Fruit fly (Drosophila melanogaster) whole organism, embryonic: ENCODE results near the gene CG12811.

Source experiments
- BEAF-32 ChIP-seq: fragments of 200-800 bp; sonication (Bioruptor generic); optimal IDR thresholded peaks from 3 replicates; lab custom pipeline; 2017; ENCODE audit warnings: missing biosample characterization, missing genetic modification characterization, mild to moderate bottlenecking, moderate library complexity, missing genetic modification reagents
- Bgb ChIP-seq: fragments of 200-800 bp; sonication (Bioruptor generic); IDR thresholded peaks from 2 replicates; pipeline ENCODE4 v1.3.6; 2022; ENCODE audit warnings: missing biosample characterization, missing genetic modification characterization; ENCODE audit not compliant: partially characterized antibody
- CG10147 ChIP-seq: fragments of 200-800 bp; sonication (Bioruptor generic); optimal IDR thresholded peaks from 2 replicates; lab custom pipeline; 2019; ENCODE audit warnings: missing biosample characterization, mild to moderate bottlenecking, missing genetic modification characterization, moderate library complexity
- CG1024 ChIP-seq: fragments of 200-800 bp; sonication (Bioruptor generic); IDR thresholded peaks from 2 replicates; pipeline ENCODE4 v1.3.6; 2022; ENCODE audit warnings: missing biosample characterization, missing genetic modification characterization
- CG10543 ChIP-seq: fragments of 200-800 bp; sonication (Bioruptor generic); optimal IDR thresholded peaks from 3 replicates; lab custom pipeline; 2017; ENCODE audit warnings: missing biosample characterization, mild to moderate bottlenecking, missing genetic modification characterization, moderate library complexity
- CG11560 ChIP-seq: fragments of 200-800 bp; sonication (Bioruptor generic); IDR thresholded peaks from 3 replicates; pipeline ENCODE4 v1.3.6; 2022; ENCODE audit warnings: missing biosample characterization, missing genetic modification characterization
- CG12219 ChIP-seq: fragments of 200-800 bp; sonication (Bioruptor generic); optimal IDR thresholded peaks from 3 replicates; lab custom pipeline; 2018; ENCODE audit warnings: missing biosample characterization, mild to moderate bottlenecking, missing genetic modification characterization
- CG12299 ChIP-seq: fragments of 200-800 bp; sonication (Bioruptor generic); optimal IDR thresholded peaks from 2 replicates; lab custom pipeline; 2018; ENCODE audit warnings: missing biosample characterization, mild to moderate bottlenecking, missing genetic modification characterization
- CG1603 ChIP-seq: fragments of 200-800 bp; sonication (Bioruptor generic); optimal IDR thresholded peaks from 2 replicates; lab custom pipeline; 2019; ENCODE audit warnings: missing biosample characterization, mild to moderate bottlenecking, missing genetic modification characterization, moderate library complexity
- CG16863 ChIP-seq: fragments of 200-800 bp; sonication (Bioruptor generic); optimal IDR thresholded peaks from 3 replicates; lab custom pipeline; 2016; ENCODE audit warnings: missing biosample characterization, missing genetic modification characterization
- CG17361 ChIP-seq: fragments of 200-800 bp; sonication (Bioruptor generic); IDR thresholded peaks from 3 replicates; pipeline ENCODE4 v1.3.6; 2022; ENCODE audit warnings: missing biosample characterization, missing genetic modification characterization
- CG2129 ChIP-seq: fragments of 200-800 bp; sonication (Bioruptor generic); IDR thresholded peaks from 2 replicates; pipeline ENCODE4 v1.3.6; 2022; ENCODE audit warnings: missing biosample characterization, missing genetic modification characterization; ENCODE audit not compliant: partially characterized antibody
- CG3281 ChIP-seq: fragments of 200-800 bp; sonication (Bioruptor generic); optimal IDR thresholded peaks from 3 replicates; lab custom pipeline; 2017; ENCODE audit warnings: missing biosample characterization, mild to moderate bottlenecking, missing genetic modification characterization
- CG33213 ChIP-seq: fragments of 200-800 bp; sonication (Bioruptor generic); optimal IDR thresholded peaks from 3 replicates; lab custom pipeline; 2016; ENCODE audit warnings: missing biosample characterization, missing genetic modification characterization
- CG3407 ChIP-seq: fragments of 200-800 bp; sonication (Bioruptor generic); optimal IDR thresholded peaks from 2 replicates; lab custom pipeline; 2018; ENCODE audit warnings: missing biosample characterization, mild to moderate bottlenecking, missing genetic modification characterization
- CG34422 ChIP-seq: fragments of 200-800 bp; sonication (Bioruptor generic); IDR thresholded peaks from 3 replicates; pipeline ENCODE4 v1.3.6; 2022; ENCODE audit warnings: missing biosample characterization, missing genetic modification characterization
- CG3838 ChIP-seq: fragments of 200-800 bp; sonication (Bioruptor generic); optimal IDR thresholded peaks from 3 replicates; lab custom pipeline; 2016; ENCODE audit warnings: missing biosample characterization, missing genetic modification characterization
- CG4730 ChIP-seq: fragments of 200-800 bp; sonication (Bioruptor generic); IDR thresholded peaks from 2 replicates; pipeline ENCODE4 v1.3.6; 2022; ENCODE audit warnings: missing biosample characterization, missing genetic modification characterization
- CG8281 ChIP-seq: fragments of 200-800 bp; sonication (Bioruptor generic); optimal IDR thresholded peaks from 2 replicates; lab custom pipeline; 2018; ENCODE audit warnings: missing biosample characterization, mild to moderate bottlenecking, missing genetic modification characterization, moderate library complexity
- CG9215 ChIP-seq: fragments of 200-800 bp; sonication (Bioruptor generic); IDR thresholded peaks from 2 replicates; pipeline ENCODE4 v1.3.6; 2022; ENCODE audit warnings: missing biosample characterization, missing genetic modification characterization
- CG9797 ChIP-seq: fragments of 200-800 bp; sonication (Bioruptor generic); optimal IDR thresholded peaks from 3 replicates; lab custom pipeline; 2018; ENCODE audit warnings: missing biosample characterization, mild to moderate bottlenecking, missing genetic modification characterization
- CHES-1-like ChIP-seq: fragments of 200-800 bp; sonication (Bioruptor generic); optimal IDR thresholded peaks from 2 replicates; lab custom pipeline; 2016; ENCODE audit warnings: missing biosample characterization, missing genetic modification characterization
- Camta ChIP-seq: fragments of 200-800 bp; sonication (Bioruptor generic); optimal IDR thresholded peaks from 2 replicates; lab custom pipeline; 2016; ENCODE audit warnings: missing biosample characterization, missing genetic modification characterization
- CoRest ChIP-seq: fragments of 200-800 bp; sonication (Bioruptor generic); optimal IDR thresholded peaks from 3 replicates; lab custom pipeline; 2018; ENCODE audit warnings: missing biosample characterization, mild to moderate bottlenecking, missing genetic modification characterization, moderate library complexity
- CrebB ChIP-seq: fragments of 200-800 bp; sonication (Bioruptor generic); optimal IDR thresholded peaks from 3 replicates; lab custom pipeline; 2018; ENCODE audit warnings: missing biosample characterization, mild to moderate bottlenecking, missing genetic modification characterization
- Gug ChIP-seq: fragments of 200-800 bp; sonication (Bioruptor generic); IDR thresholded peaks from 4 replicates; pipeline ENCODE4 v1.3.6; 2022; ENCODE audit warnings: missing biosample characterization, missing genetic modification characterization
- HHEX ChIP-seq: fragments of 200-800 bp; sonication (Bioruptor generic); optimal IDR thresholded peaks from 3 replicates; lab custom pipeline; 2017; ENCODE audit warnings: missing biosample characterization, mild to moderate bottlenecking, missing genetic modification characterization, missing genetic modification reagents
- Lhr ChIP-seq: fragments of 200-800 bp; sonication (Bioruptor generic); optimal IDR thresholded peaks from 3 replicates; lab custom pipeline; 2017; ENCODE audit warnings: mild to moderate bottlenecking, missing biosample characterization, missing genetic modification reagents, missing genetic modification characterization
- MBD-R2 ChIP-seq: fragments of 200-800 bp; sonication (Bioruptor generic); IDR thresholded peaks from 2 replicates; pipeline ENCODE4 v1.3.6; 2022; ENCODE audit warnings: missing biosample characterization, missing genetic modification characterization
- Neu2 ChIP-seq: fragments of 200-800 bp; sonication (Bioruptor generic); optimal IDR thresholded peaks from 3 replicates; lab custom pipeline; 2016; ENCODE audit warnings: missing biosample characterization, missing genetic modification characterization, borderline replicate concordance
- Opbp ChIP-seq: fragments of 200-800 bp; sonication (Bioruptor generic); IDR thresholded peaks from 3 replicates; pipeline ENCODE4 v1.3.6; 2022; ENCODE audit warnings: missing biosample characterization, missing genetic modification characterization; ENCODE audit not compliant: partially characterized antibody
- Rx ChIP-seq: fragments of 200-800 bp; sonication (Bioruptor generic); IDR thresholded peaks from 2 replicates; pipeline ENCODE4 v1.3.6; 2022; ENCODE audit warnings: missing biosample characterization, missing genetic modification characterization
- Xrp1 ChIP-seq: fragments of 200-800 bp; sonication (Bioruptor generic); IDR thresholded peaks from 2 replicates; pipeline ENCODE4 v1.3.6; 2022; ENCODE audit warnings: missing biosample characterization, missing genetic modification characterization
- YL-1 ChIP-seq: fragments of 200-800 bp; sonication (Bioruptor generic); optimal IDR thresholded peaks from 3 replicates; lab custom pipeline; 2017; ENCODE audit warnings: missing biosample characterization, mild to moderate bottlenecking, missing genetic modification characterization
- ase ChIP-seq: fragments of 200-800 bp; sonication (Bioruptor generic); IDR thresholded peaks from 3 replicates; pipeline ENCODE4 v1.3.6; 2022; ENCODE audit warnings: missing biosample characterization, missing genetic modification characterization
- ci ChIP-seq: fragments of 200-800 bp; sonication (Bioruptor generic); IDR thresholded peaks from 3 replicates; pipeline ENCODE4 v1.3.6; 2022; ENCODE audit warnings: missing biosample characterization, missing genetic modification characterization
- dati ChIP-seq: fragments of 200-800 bp; sonication (Bioruptor generic); IDR thresholded peaks from 2 replicates; pipeline ENCODE4 v1.3.6; 2022; ENCODE audit warnings: missing biosample characterization, missing genetic modification characterization
- dm ChIP-seq: fragments of 200-800 bp; sonication (Bioruptor generic); optimal IDR thresholded peaks from 3 replicates; lab custom pipeline; 2016; ENCODE audit warnings: missing biosample characterization, missing genetic modification characterization
- dpn ChIP-seq, 2 experiments: fragments of 200-800 bp; sonication (Bioruptor generic); optimal IDR thresholded peaks; 3 replicates each; lab custom pipeline; 2016; ENCODE audit warnings: missing biosample characterization in 2 of 2, missing genetic modification characterization in 2 of 2
- gfzf ChIP-seq: fragments of 200-800 bp; sonication (Bioruptor generic); optimal IDR thresholded peaks from 2 replicates; lab custom pipeline; 2016; ENCODE audit warnings: missing biosample characterization, mild to moderate bottlenecking, missing genetic modification characterization, moderate library complexity
- gsb ChIP-seq: fragments of 200-800 bp; sonication (Bioruptor generic); IDR thresholded peaks from 2 replicates; pipeline ENCODE4 v1.3.6; 2022; ENCODE audit warnings: missing biosample characterization, missing genetic modification characterization
- jumu ChIP-seq: fragments of 200-800 bp; sonication (Bioruptor generic); optimal IDR thresholded peaks from 3 replicates; lab custom pipeline; 2016; ENCODE audit warnings: missing biosample characterization, missing genetic modification characterization
- kay ChIP-seq: fragments of 200-800 bp; sonication (Bioruptor generic); optimal IDR thresholded peaks from 2 replicates; lab custom pipeline; 2016; ENCODE audit warnings: missing biosample characterization, missing genetic modification characterization
- lola ChIP-seq, 3 experiments: fragments of >200 bp in 2 of 3; fragments of 200-800 bp in 1 of 3; sonication (Bioruptor generic) in 1 of 3; optimal IDR thresholded peaks; 2 replicates each; lab custom pipeline; 2017 to 2019; ENCODE audit warnings: missing biosample characterization in 3 of 3, missing genetic modification characterization in 3 of 3, mild to moderate bottlenecking in 1 of 3, moderate library complexity in 1 of 3
- org-1 ChIP-seq: fragments of 200-800 bp; sonication (Bioruptor generic); optimal IDR thresholded peaks from 2 replicates; lab custom pipeline; 2017; ENCODE audit warnings: missing biosample characterization, missing genetic modification characterization
- prd ChIP-seq, 3 experiments: fragments of >200 bp in 2 of 3; fragments of 200-800 bp in 1 of 3; sonication (Bioruptor generic) in 1 of 3; optimal IDR thresholded peaks in 2 of 3; IDR thresholded peaks in 1 of 3; 2 replicates in 2 of 3; 3 replicates in 1 of 3; pipeline versions ENCODE4 v1.3.6 to Lab custom; 2017 to 2022; ENCODE audit warnings: missing biosample characterization in 1 of 3, missing genetic modification characterization in 1 of 3
- sob ChIP-seq: fragments of 200-800 bp; sonication (Bioruptor generic); IDR thresholded peaks from 2 replicates; pipeline ENCODE4 v1.3.6; 2022; ENCODE audit warnings: missing biosample characterization, missing genetic modification characterization
- stc ChIP-seq: fragments of 200-800 bp; sonication (Bioruptor generic); IDR thresholded peaks from 2 replicates; pipeline ENCODE4 v1.3.6; 2022; ENCODE audit warnings: missing biosample characterization, missing genetic modification characterization
- wor ChIP-seq: fragments of 200-800 bp; sonication (Bioruptor generic); IDR thresholded peaks from 2 replicates; pipeline ENCODE4 v1.3.6; 2022; ENCODE audit warnings: missing biosample characterization, missing genetic modification characterization
- zen ChIP-seq: fragments of 200-800 bp; sonication (Bioruptor generic); optimal IDR thresholded peaks from 3 replicates; lab custom pipeline; 2018; ENCODE audit warnings: missing biosample characterization, mild to moderate bottlenecking, missing genetic modification characterization, moderate library complexity

Gene CG12811

dm6 chr3R:10001174-10001789 lies 47.3 kb downstream of the CG12811 start, which contains the start of gene CG5359 (continued):
- TF ChIP-seq Xrp1 (GFP tag; lab: Robert Waterston, UW) (no peak), kay (GFP tag; lab: Kevin White, UChicago) (no peak), CG2129 (GFP tag; lab: Robert Waterston, UW) (no peak), HHEX (no peak), wor (GFP tag; lab: Robert Waterston, UW) (no peak), Neu2 (GFP tag; lab: Kevin White, UChicago) (no peak), Gug (GFP tag; lab: Robert Waterston, UW) (no peak), dpn (GFP tag; optimal IDR thresholded peaks at IDR 0.05; lab: Kevin White, UChicago) (no peak), Camta (GFP tag; lab: Kevin White, UChicago) (no peak), CG34422 (peak; percentile 63; the same call in 1 of the 3 replicates), ase (GFP tag; lab: Robert Waterston, UW) (no peak), CG3407 (GFP tag; lab: Kevin White, UChicago) (no peak), BEAF-32 (GFP tag; lab: Kevin White, UChicago) (peak; percentile 42), MBD-R2 (GFP tag; lab: Robert Waterston, UW) (peak; percentile 84), dati (no peak), CG3838 (GFP tag; lab: Kevin White, UChicago) (no peak), CrebB (tag; lab: Kevin White, UChicago) (no peak), CG1024 (GFP tag; lab: Robert Waterston, UW) (no peak), CG4730 (no peak), CG11560 (tag; lab: Robert Waterston, UW) (no peak), dm (GFP tag; lab: Kevin White, UChicago) (no peak), jumu (no peak), CG12219 (GFP tag; lab: Kevin White, UChicago) (no peak), gsb (GFP tag; lab: Robert Waterston, UW) (no peak), gfzf (GFP tag; lab: Kevin White, UChicago) (peak; percentile 77), YL-1 (GFP tag; lab: Kevin White, UChicago) (peak; percentile 37), CG1603 (no peak), prd (optimal IDR thresholded peaks at IDR 0.05; lab: Kevin White, UChicago) (no peak), prd (GFP tag; IDR thresholded peaks at IDR 0.05; lab: Robert Waterston, UW) (no peak), CHES-1-like (GFP tag; lab: Kevin White, UChicago) (peak; percentile 56), lola (GFP tag; optimal IDR thresholded peaks at IDR 0.05; lab: Kevin White, UChicago) (no peak), org-1 (GFP tag; lab: Kevin White, UChicago) (no peak), CG10543 (GFP tag; lab: Kevin White, UChicago) (no peak), CoRest (tag; lab: Kevin White, UChicago) (no peak), Bgb (GFP tag; lab: Robert Waterston, UW) (peak; percentile 53; the same call in 1 of the 2 replicates), Rx (no peak), sob (GFP tag; lab: Robert Waterston, UW) (no peak), CG10147 (no peak), ci (GFP tag; lab: Robert Waterston, UW) (peak; percentile 9; the same call in 1 of the 3 replicates), zen (tag; lab: Kevin White, UChicago) (peak; percentile 16), CG16863 (no peak), CG12299 (tag; lab: Kevin White, UChicago) (no peak), stc (GFP tag; lab: Robert Waterston, UW) (no peak), Opbp (GFP tag; lab: Robert Waterston, UW) (no peak), Lhr (GFP tag; lab: Kevin White, UChicago) (peak; percentile 66), CG3281 (GFP tag; lab: Kevin White, UChicago) (no peak), CG9215 (GFP tag; lab: Robert Waterston, UW) (no peak), CG33213 (GFP tag; lab: Kevin White, UChicago) (no peak), CG17361 (GFP tag; lab: Robert Waterston, UW) (no peak), CG8281 (no peak), CG9797 (GFP tag; lab: Kevin White, UChicago) (peak; percentile 68)
